Worm (Caenorhabditis elegans) whole organism, early embryonic: ENCODE data around the gene ins-5.

Source experiments
- aly-1 ChIP-seq: sonication (generic microtip); optimal IDR thresholded peaks from 2 replicates; lab custom pipeline; 2016; ENCODE audit warnings: missing genetic modification characterization, missing compliant biosample characterization
- ama-1 ChIP-seq: fragments of 150-350 bp; optimal IDR thresholded peaks from 2 replicates; lab custom pipeline; 2014
- flt-1 ChIP-seq: fragments of 200-800 bp; sonication (Bioruptor generic); IDR thresholded peaks from 2 replicates; pipeline ENCODE4 v1.3.6; 2022; ENCODE audit warnings: missing genetic modification characterization, missing compliant biosample characterization
- hmg-4 ChIP-seq: fragments of 200-800 bp; sonication (Bioruptor generic); optimal IDR thresholded peaks from 2 replicates; lab custom pipeline; 2018; ENCODE audit warnings: mild to moderate bottlenecking, missing genetic modification characterization, missing compliant biosample characterization
- hnd-1 ChIP-seq: sonication (generic microtip); optimal IDR thresholded peaks from 2 replicates; lab custom pipeline; 2016; ENCODE audit warnings: missing genetic modification characterization, missing compliant biosample characterization
- scrt-1 ChIP-seq: fragments of 200-800 bp; sonication (Bioruptor generic); IDR thresholded peaks from 2 replicates; pipeline ENCODE4 v1.3.6; 2022; ENCODE audit warnings: missing genetic modification characterization, missing compliant biosample characterization
- tra-4 ChIP-seq: sonication (generic microtip); optimal IDR thresholded peaks from 2 replicates; lab custom pipeline; 2017; ENCODE audit warnings: missing genetic modification characterization, missing compliant biosample characterization

- TF ChIP-seq flt-1 (GFP tag; lab: Robert Waterston, UW) (no peak), tra-4 (tag; lab: Kevin White, UChicago) (no peak), hmg-4 (GFP tag; lab: Kevin White, UChicago) (no peak), ama-1 (lab: Kevin White, UChicago) (no peak), hnd-1 (tag; lab: Kevin White, UChicago) (no peak), scrt-1 (no peak), aly-1 (tag; lab: Kevin White, UChicago) (peak; percentile 37)
These were observed 25.2 kb downstream of the ins-5 start for ce11 chrII:6022596-6022995.
